Fruit fly (Drosophila melanogaster): ENCODE measurements around the gene CG2712.

dm6 chrX:2749693-2750092, 17.4 kb downstream of the CG2712 start:
- TF ChIP-seq psq (optimal IDR thresholded peaks at IDR 0.05): no peak
- TF ChIP-seq h (optimal IDR thresholded peaks at IDR 0.05): no peak
- TF ChIP-seq ttk (optimal IDR thresholded peaks at IDR 0.05): no peak
- no peak for TF ChIP-seq Sin3A (optimal IDR thresholded peaks at IDR 0.05)
- no peak for TF ChIP-seq insv (optimal IDR thresholded peaks at IDR 0.05)
